Fruit fly (Drosophila melanogaster): Measurements from ENCODE around the gene CG17477.

CG17477 gene

DNA sequence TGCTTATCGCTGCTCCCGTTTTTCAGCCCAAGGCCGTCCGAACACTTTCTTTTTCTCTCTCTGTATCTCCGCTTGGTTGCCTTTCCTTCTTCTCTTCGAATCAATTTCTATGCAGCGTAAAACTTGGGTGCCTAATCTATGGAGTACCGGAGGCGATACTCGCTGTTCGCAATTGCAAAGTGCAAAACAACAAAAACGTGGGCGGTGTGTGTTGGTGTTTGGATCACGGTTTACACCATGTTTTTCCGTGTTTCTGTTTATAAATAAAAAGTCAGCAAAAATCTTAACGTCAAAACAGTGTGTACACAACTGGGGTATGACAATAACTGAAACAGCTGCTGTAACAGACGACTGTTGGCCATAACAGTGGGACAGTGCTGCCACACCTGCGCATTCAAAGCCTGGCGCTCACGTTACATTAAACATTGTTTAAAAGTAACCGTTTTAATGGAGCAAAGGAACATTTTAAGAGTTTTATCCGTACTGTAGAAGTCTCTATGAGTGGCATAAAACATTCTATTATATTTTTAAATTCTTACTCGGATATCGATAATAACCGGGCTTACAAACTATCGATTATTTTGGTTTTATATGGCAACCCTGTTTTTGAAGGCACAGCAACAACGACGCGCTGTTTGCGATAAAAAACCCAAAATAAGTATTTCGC lies 22.5 kb upstream of the CG17477 start, which contains the start of the genes m-cup and Det (continued):
- TF ChIP-seq Xbp1 (GFP tag; optimal IDR thresholded peaks at IDR 0.05) (no peak), ash1 (GFP tag; optimal IDR thresholded peaks at IDR 0.05) (no peak), CG3281 (GFP tag; optimal IDR thresholded peaks at IDR 0.05) (no peak), CG12744 (GFP tag; optimal IDR thresholded peaks at IDR 0.05) (no peak), Nf-YB (GFP tag; optimal IDR thresholded peaks at IDR 0.05) (no peak), CG11695 (GFP tag; IDR thresholded peaks at IDR 0.05) (no peak), phol (tag; optimal IDR thresholded peaks at IDR 0.05) (peak; percentile 61), klu (GFP tag; IDR thresholded peaks at IDR 0.05) (no peak), CG2889 (GFP tag; IDR thresholded peaks at IDR 0.05) (no peak), Trl (optimal IDR thresholded peaks at IDR 0.05) (no peak), Trl (GFP tag; optimal IDR thresholded peaks at IDR 0.05) (peak; percentile 16), Six4 (GFP tag; optimal IDR thresholded peaks at IDR 0.05) (no peak), Vsx1 (GFP tag; optimal IDR thresholded peaks at IDR 0.05) (no peak), nerfin-1 (tag; optimal IDR thresholded peaks at IDR 0.05) (no peak), mirr (GFP tag; optimal IDR thresholded peaks at IDR 0.05) (no peak), dpn (GFP tag; optimal IDR thresholded peaks at IDR 0.05) (peak in 1 of 2 experiments; percentile 18), slbo (GFP tag; IDR thresholded peaks at IDR 0.05) (no peak), gsb (GFP tag; IDR thresholded peaks at IDR 0.05) (no peak), Bdp1 (GFP tag; optimal IDR thresholded peaks at IDR 0.05) (no peak), CG3995 (GFP tag; optimal IDR thresholded peaks at IDR 0.05) (peak; percentile 49), Ssrp (tag; optimal IDR thresholded peaks at IDR 0.05) (no peak), HLH4C (GFP tag; IDR thresholded peaks at IDR 0.05; ENCODE audit: partially characterized antibody) (peak; percentile 60; the same call in 1 of the 3 replicates), NC2α (GFP tag; optimal IDR thresholded peaks at IDR 0.05) (no peak), Hand (GFP tag; optimal IDR thresholded peaks at IDR 0.05) (no peak), CG15696 (tag; optimal IDR thresholded peaks at IDR 0.05) (peak; percentile 21)

DNA sequence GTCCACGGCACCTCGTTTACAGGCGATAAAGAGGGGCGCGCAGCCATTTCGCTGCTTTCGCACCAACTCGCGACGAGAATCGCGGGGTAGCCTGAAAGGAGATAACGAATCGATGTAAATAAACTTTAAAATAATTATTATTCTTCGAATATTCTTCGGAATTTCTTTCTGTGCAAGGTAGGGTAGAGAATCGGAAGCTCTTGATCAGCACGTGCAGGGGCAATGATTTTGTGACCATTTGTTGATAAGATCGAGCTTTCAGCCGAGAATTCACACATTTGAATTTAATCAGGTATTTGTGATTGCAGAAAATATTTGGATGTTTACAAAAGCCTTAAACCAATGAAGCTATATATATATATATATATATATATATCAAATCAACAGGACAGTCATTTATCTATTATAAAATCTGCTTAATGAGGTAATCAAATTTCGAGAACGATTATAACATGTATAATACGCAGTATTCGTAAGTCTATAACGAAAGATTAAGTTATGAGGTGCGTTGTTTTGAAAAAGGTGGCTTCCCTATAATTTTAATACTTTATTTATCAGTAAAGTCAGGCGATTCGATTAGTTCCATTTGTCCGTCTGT lies 21.0 kb upstream of the CG17477 start:
- TF ChIP-seq seq (GFP tag; IDR thresholded peaks at IDR 0.05) (no peak), cwo (GFP tag; optimal IDR thresholded peaks at IDR 0.05) (peak; percentile 94), CG8089 (GFP tag; optimal IDR thresholded peaks at IDR 0.05) (no peak), CG32532 (GFP tag; IDR thresholded peaks at IDR 0.05) (peak; percentile 32; the same call in 1 of the 2 replicates), dati (GFP tag; IDR thresholded peaks at IDR 0.05) (no peak), odd (GFP tag; optimal IDR thresholded peaks at IDR 0.05) (no peak), sob (GFP tag; IDR thresholded peaks at IDR 0.05) (no peak), CG34376 (GFP tag; optimal IDR thresholded peaks at IDR 0.05) (peak; percentile 14), NC2β (GFP tag; optimal IDR thresholded peaks at IDR 0.05) (no peak), D19B (GFP tag; optimal IDR thresholded peaks at IDR 0.05) (peak; percentile 85), CG11093 (GFP tag; IDR thresholded peaks at IDR 0.05) (no peak), CG9797 (GFP tag; optimal IDR thresholded peaks at IDR 0.05) (no peak), CG6689 (GFP tag; IDR thresholded peaks at IDR 0.05) (no peak), CG2116 (GFP tag; optimal IDR thresholded peaks at IDR 0.05) (no peak), CG11696 (GFP tag; IDR thresholded peaks at IDR 0.05) (no peak), usp (GFP tag; optimal IDR thresholded peaks at IDR 0.05) (no peak), CG2889 (GFP tag; IDR thresholded peaks at IDR 0.05) (no peak), Antp (GFP tag; optimal IDR thresholded peaks at IDR 0.05) (no peak), ranshi (GFP tag; IDR thresholded peaks at IDR 0.05) (no peak), Nf-YC (tag; optimal IDR thresholded peaks at IDR 0.05) (no peak), ftz-f1 (GFP tag; optimal IDR thresholded peaks at IDR 0.05) (no peak), gro (GFP tag; optimal IDR thresholded peaks at IDR 0.05) (no peak), ab (GFP tag; optimal IDR thresholded peaks at IDR 0.05) (no peak), CG2120 (GFP tag; optimal IDR thresholded peaks at IDR 0.05) (peak; percentile 10), CG34422 (GFP tag; IDR thresholded peaks at IDR 0.05) (no peak), pfk (GFP tag; optimal IDR thresholded peaks at IDR 0.05) (no peak), CG14667 (GFP tag; IDR thresholded peaks at IDR 0.05) (no peak)

Measured in whole organism, embryonic.